Worm (Caenorhabditis elegans) whole organism, early embryonic: ENCODE data around the gene srt-16.

ENCODE experiments used
- B0310.2 ChIP-seq: sonication (generic microtip); optimal IDR thresholded peaks from 2 replicates; lab custom pipeline; 2016; ENCODE audit warnings: mild to moderate bottlenecking, missing genetic modification characterization, missing compliant biosample characterization
- F13C5.2 ChIP-seq: sonication (generic microtip); optimal IDR thresholded peaks from 2 replicates; lab custom pipeline; 2017; ENCODE audit warnings: mild to moderate bottlenecking, missing genetic modification characterization, inconsistent platforms, missing compliant biosample characterization
- ama-1 ChIP-seq: fragments of 150-350 bp; optimal IDR thresholded peaks from 2 replicates; lab custom pipeline; 2014
- hmbx-1 ChIP-seq: sonication (generic microtip); optimal IDR thresholded peaks from 2 replicates; lab custom pipeline; 2016; ENCODE audit warnings: mild to moderate bottlenecking, missing genetic modification characterization, missing compliant biosample characterization
- hmg-4 ChIP-seq: fragments of 200-800 bp; sonication (Bioruptor generic); optimal IDR thresholded peaks from 2 replicates; lab custom pipeline; 2018; ENCODE audit warnings: mild to moderate bottlenecking, missing genetic modification characterization, missing compliant biosample characterization
- tbx-37 ChIP-seq: fragments of 200-800 bp; sonication (Bioruptor generic); conservative IDR thresholded peaks from 2 replicates; pipeline ENCODE4 v1.3.6; 2022; ENCODE audit warnings: missing genetic modification reagents, missing genetic modification characterization, missing compliant biosample characterization
- tra-4 ChIP-seq: sonication (generic microtip); optimal IDR thresholded peaks from 2 replicates; lab custom pipeline; 2017; ENCODE audit warnings: missing genetic modification characterization, missing compliant biosample characterization

- TF ChIP-seq ama-1 (lab: Kevin White, UChicago) (no peak), hmbx-1 (tag; lab: Kevin White, UChicago) (no peak), tra-4 (no peak), F13C5.2 (tag; lab: Kevin White, UChicago) (no peak), tbx-37 (no peak), hmg-4 (GFP tag; lab: Kevin White, UChicago) (no peak), B0310.2 (no peak)
Measured at ce11 chrV:3094351-3094750, 30.0 kb upstream of the srt-16 start, which contains the start of gene cyp-33C9.
